Worm (Caenorhabditis elegans) whole organism, L1 larva: ENCODE results near the gene lag-1.

Experiments
- F16B12.6 ChIP-seq: fragments of 150-350 bp; optimal IDR thresholded peaks from 2 replicates; lab custom pipeline; 2014; ENCODE audit warnings: missing biosample characterization, missing genetic modification characterization
- ama-1 ChIP-seq: fragments of 150-350 bp; optimal IDR thresholded peaks from 2 replicates; lab custom pipeline; 2014
- dpl-1 ChIP-seq, 3 experiments: fragments of 150-350 bp in 2 of 3; sonication (generic microtip) in 1 of 3; optimal IDR thresholded peaks; 2 replicates each; lab custom pipeline; 2014 to 2017; ENCODE audit warnings: missing biosample characterization in 3 of 3, missing genetic modification characterization in 3 of 3, missing genetic modification reagents in 3 of 3
- elt-3 ChIP-seq, 6 experiments: fragments of 150-350 bp in 1 of 6; sonication (generic microtip); optimal IDR thresholded peaks; 2 replicates each; lab custom pipeline; 2017 to 2018; ENCODE audit warnings: missing biosample characterization in 6 of 6, missing genetic modification characterization in 6 of 6, inconsistent platforms in 1 of 6
- mep-1 ChIP-seq: fragments of 150-350 bp; optimal IDR thresholded peaks from 2 replicates; lab custom pipeline; 2014; ENCODE audit warnings: missing biosample characterization, missing genetic modification characterization
- nhr-11 ChIP-seq: fragments of 150-350 bp; optimal IDR thresholded peaks from 2 replicates; lab custom pipeline; 2014; ENCODE audit warnings: missing biosample characterization, missing genetic modification characterization
- nhr-237 ChIP-seq: fragments of 150-350 bp; optimal IDR thresholded peaks from 2 replicates; lab custom pipeline; 2014; ENCODE audit warnings: missing biosample characterization, missing genetic modification characterization
- nhr-47 ChIP-seq: sonication (generic microtip); optimal IDR thresholded peaks from 2 replicates; lab custom pipeline; 2016; ENCODE audit warnings: mild to moderate bottlenecking, missing genetic modification characterization, moderate library complexity, missing compliant biosample characterization
- nhr-90 ChIP-seq: sonication (generic microtip); optimal IDR thresholded peaks from 2 replicates; lab custom pipeline; 2016; ENCODE audit warnings: mild to moderate bottlenecking, missing genetic modification characterization, missing compliant biosample characterization; ENCODE audit not compliant: poor library complexity
- skn-1 ChIP-seq: fragments of 150-350 bp; optimal IDR thresholded peaks from 2 replicates; lab custom pipeline; 2014; ENCODE audit warnings: missing biosample characterization, missing genetic modification characterization
- sox-4 ChIP-seq: sonication (generic microtip); optimal IDR thresholded peaks from 2 replicates; lab custom pipeline; 2016; ENCODE audit warnings: missing genetic modification characterization, missing compliant biosample characterization
- unc-62 ChIP-seq: fragments of 150-350 bp; optimal IDR thresholded peaks from 2 replicates; lab custom pipeline; 2014; ENCODE audit warnings: missing biosample characterization, missing genetic modification reagents, missing genetic modification characterization
- vab-15 ChIP-seq: sonication (generic microtip); optimal IDR thresholded peaks from 2 replicates; lab custom pipeline; 2017; ENCODE audit warnings: missing genotype, mild to moderate bottlenecking, missing genetic modification characterization, missing compliant biosample characterization
- zag-1 ChIP-seq: fragments of 150-350 bp; optimal IDR thresholded peaks from 2 replicates; lab custom pipeline; 2014; ENCODE audit warnings: missing biosample characterization, missing genetic modification characterization

- TF ChIP-seq mep-1 (tag; lab: Kevin White, UChicago) (no peak), dpl-1 (GFP tag; optimal IDR thresholded peaks at IDR 0.05; lab: Kevin White, UChicago) (no peak), elt-3 (tag; optimal IDR thresholded peaks at IDR 0.05; lab: Kevin White, UChicago) (no peak), nhr-47 (tag; lab: Kevin White, UChicago) (no peak), nhr-11 (no peak), zag-1 (no peak), vab-15 (peak; percentile 100), F16B12.6 (tag; lab: Kevin White, UChicago) (no peak), sox-4 (tag; lab: Kevin White, UChicago) (no peak), nhr-237 (tag; lab: Kevin White, UChicago) (no peak), skn-1 (tag; lab: Kevin White, UChicago) (no peak), unc-62 (GFP tag; lab: Kevin White, UChicago) (no peak), ama-1 (lab: Kevin White, UChicago) (no peak), nhr-90 (no peak)
These were observed 48.0 kb upstream of the lag-1 start for ce11 chrIV:6047164-6047727.
